Fruit fly (Drosophila melanogaster): Measurements from ENCODE around the gene cni.

cni gene

DNA sequence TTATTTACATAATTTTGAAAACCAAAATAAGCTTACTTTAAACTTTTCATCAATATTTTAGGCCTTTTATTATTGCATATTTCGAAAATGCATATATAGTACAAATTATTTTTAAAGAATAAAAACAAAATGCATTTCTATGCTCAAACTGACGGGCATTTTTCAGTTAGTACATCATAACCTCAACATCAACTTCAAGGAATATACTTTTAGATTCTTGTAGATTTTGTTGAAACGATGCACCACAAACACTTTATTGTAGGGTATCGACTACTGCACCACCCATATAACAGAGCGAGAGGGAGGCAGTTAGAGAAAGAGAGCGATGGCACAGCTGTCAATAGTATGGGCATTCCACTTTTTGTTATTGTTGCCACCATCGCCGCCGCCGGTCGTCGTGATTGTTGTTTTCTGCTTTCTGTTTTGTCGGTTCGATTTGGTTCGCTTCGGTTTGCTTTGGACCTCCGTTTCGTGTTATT, 30.7 kb downstream of the cni start:
- peak; percentile 67 for TF ChIP-seq noc (tag; optimal IDR thresholded peaks at IDR 0.05)

- TF ChIP-seq noc (tag; optimal IDR thresholded peaks at IDR 0.05): no peak
These were observed 31.7 kb downstream of the cni start for dm6 chr2L:16278842-16279241.

dm6 chr2L:16277922-16278321, 32.6 kb downstream of the cni start:
- TF ChIP-seq noc (tag; optimal IDR thresholded peaks at IDR 0.05): no peak

DNA sequence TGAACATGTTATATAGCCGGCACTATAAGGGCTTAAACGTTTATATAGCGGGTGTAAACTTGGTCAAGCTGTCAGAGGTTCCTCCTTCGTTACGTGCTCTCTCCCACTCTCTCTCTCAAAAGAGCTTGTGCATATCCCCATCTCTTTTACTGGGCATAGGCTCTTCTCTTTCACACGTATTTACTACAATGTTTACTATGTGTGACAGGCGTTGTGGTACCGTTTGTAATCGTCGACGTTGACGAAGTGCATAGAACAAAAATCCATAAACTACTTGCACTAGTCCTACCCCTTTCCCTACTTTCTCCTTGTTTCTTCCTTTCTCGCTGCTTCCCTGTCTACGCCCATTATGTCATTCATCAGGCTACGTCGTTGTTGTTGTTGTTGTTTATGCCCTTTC, 33.7 kb downstream of the cni start:
- no peak for TF ChIP-seq noc (tag; optimal IDR thresholded peaks at IDR 0.05)

DNA sequence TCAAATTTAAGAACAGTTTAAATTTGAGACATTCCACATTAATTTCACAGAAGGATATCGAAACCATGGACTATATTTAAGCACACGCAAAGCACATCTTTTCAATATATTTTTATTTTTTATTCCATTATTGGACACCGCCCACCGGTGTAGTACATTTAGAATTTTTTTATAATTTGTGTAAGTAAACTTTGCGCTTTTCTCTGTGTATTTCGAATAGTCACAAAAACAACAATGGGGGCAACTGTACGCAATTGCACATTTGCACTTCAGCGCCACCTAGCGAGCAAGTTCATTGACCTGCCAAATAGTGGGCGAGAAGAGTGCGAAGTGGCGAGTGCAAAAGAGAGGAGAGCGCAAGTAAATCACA, 34.7 kb downstream of the cni start:
- TF ChIP-seq noc (tag; optimal IDR thresholded peaks at IDR 0.05): no peak

DNA sequence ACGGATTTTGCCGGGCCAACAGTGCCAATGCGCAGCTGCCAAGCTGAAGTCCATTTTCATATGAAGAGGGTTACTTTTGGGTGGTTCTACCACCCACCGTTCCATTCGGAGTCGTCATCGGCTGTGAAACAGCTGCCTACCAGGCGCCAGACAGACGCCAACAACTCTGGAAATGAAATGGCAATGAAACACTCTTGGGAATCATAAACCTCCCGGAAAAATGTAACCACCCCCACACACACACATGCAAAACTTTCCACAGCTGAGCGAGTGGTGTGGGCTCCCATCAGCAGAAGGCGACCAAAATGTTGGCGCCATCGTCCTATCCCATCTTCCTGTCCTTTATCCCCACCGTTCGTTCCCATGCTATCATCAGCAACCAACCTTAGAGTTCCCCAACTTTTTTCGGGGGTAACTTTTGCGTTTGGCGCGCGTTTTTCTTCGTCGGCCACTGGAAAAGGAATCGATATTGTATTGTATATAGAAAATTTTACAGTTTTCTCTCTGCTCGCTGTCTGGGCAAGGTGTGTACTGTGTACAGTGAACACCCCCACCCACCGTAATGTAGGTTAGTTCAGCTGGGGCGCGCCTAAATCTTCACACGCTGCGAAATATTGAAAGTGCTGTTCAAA, 35.2 kb downstream of the cni start:
- no peak for TF ChIP-seq noc (tag; optimal IDR thresholded peaks at IDR 0.05)

dm6 chr2L:16274100-16274499, 36.4 kb downstream of the cni start:
- no peak for TF ChIP-seq noc (tag; optimal IDR thresholded peaks at IDR 0.05)

dm6 chr2L:16273439-16273838, 37.1 kb downstream of the cni start:
- TF ChIP-seq noc (tag; optimal IDR thresholded peaks at IDR 0.05): no peak

dm6 chr2L:16272730-16273129, 37.8 kb downstream of the cni start:
- no peak for TF ChIP-seq noc (tag; optimal IDR thresholded peaks at IDR 0.05)

DNA sequence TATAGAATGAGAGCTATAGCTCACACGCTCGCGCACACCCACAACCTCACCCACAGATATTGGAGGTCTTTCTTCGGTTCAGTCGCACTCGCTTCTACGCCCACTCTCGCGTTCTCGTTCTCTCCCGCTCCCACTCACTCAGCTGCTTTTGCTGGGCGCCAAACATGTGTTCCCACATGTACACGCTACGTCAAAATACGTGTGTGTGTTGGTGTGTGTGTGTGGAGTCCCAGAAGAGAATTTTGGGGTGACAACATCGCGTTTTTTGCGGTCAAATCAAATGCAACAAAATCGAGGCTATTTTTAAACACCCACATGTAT, 39.1 kb downstream of the cni start:
- TF ChIP-seq noc (tag; optimal IDR thresholded peaks at IDR 0.05): no peak

dm6 chr2L:16270667-16271485, 39.6 kb downstream of the cni start:
- peak; percentile 92 for TF ChIP-seq noc (tag; optimal IDR thresholded peaks at IDR 0.05)

dm6 chr2L:16269232-16270134, 41.0 kb downstream of the cni start:
- peak; percentile 73 for TF ChIP-seq noc (tag; optimal IDR thresholded peaks at IDR 0.05)

DNA sequence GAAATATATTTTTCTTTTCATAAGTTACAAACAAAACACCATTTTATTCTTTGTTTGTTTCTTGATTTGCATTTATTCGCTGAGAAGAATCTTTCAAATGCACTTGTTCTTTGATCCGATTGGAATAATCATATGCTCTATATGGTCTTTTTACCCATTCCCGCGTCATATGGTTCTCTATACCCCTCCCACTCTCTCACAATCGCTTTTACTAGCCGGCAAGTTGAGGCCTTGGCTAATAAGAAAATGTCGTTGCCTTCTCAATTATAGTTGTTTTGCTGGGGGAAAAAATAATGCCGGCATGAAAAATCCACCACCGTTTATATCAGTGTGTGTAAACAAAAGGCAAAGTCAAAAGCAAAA, 41.7 kb downstream of the cni start:
- TF ChIP-seq noc (tag; optimal IDR thresholded peaks at IDR 0.05): no peak

DNA sequence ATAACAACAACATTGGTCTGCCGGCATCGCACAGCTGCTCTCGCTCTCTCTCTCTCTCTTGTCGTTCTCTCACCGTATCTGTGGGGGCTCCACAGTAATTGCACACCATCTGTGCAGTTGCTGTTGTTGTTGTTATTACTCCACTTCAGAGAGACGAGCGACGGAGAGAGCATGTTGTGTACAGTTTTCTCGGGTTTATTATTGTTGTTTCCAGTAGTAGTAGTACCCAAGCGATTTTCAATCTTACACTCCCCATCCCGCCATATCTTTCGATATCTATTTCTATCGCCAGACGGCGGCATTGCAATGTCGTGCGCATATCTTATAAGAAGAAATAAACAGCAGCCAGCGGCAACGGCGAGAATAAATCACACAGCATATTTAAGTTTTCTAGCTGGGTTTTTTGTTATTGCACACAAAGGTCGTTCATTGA, 42.4 kb downstream of the cni start:
- TF ChIP-seq noc (tag; optimal IDR thresholded peaks at IDR 0.05): no peak

DNA sequence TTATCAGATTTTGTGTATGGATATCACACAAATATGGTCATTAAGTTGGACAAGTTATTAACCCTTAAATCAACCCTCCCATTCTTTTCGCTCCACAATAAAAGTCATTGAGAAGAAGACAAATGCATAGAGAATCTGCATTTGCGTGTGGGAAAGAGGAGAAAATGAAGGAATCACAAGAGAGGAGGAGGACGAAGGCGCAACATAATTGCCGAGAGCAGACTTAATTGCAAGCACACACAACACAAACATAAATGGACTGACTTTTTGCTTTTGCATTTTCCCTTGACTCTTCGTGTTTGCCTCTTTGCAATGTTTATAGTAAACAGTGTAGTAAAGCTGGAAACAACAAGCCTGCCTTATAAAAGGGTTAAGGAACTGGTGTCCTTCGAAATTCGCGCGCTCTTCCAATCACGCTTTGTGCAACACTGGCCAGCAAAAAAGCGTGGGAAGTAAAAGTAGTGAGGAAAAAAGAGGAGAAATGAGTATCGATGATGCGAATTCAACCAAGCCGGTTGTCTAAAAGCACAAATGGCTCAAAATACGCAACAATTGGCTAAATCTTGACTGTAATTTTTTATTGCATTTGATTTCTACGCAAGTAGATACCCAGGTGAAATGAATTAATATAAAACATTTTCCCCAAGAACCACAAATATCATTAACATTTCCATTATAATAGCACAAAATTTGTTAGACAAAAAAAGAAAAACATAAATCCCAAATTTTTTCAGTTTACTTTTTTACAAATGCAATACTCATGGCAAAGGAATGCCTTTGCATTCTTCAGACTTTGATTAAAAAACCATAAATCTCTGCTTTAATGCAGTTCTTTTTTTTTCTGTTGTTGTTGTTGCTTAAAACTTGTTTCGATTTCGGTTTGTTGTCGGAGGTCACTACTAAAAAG, 43.1 kb downstream of the cni start:
- TF ChIP-seq noc (tag; optimal IDR thresholded peaks at IDR 0.05): no peak

All from whole organism, larva.